Worm (Caenorhabditis elegans): ENCODE data around the gene ugt-58.

Gene ugt-58

DNA sequence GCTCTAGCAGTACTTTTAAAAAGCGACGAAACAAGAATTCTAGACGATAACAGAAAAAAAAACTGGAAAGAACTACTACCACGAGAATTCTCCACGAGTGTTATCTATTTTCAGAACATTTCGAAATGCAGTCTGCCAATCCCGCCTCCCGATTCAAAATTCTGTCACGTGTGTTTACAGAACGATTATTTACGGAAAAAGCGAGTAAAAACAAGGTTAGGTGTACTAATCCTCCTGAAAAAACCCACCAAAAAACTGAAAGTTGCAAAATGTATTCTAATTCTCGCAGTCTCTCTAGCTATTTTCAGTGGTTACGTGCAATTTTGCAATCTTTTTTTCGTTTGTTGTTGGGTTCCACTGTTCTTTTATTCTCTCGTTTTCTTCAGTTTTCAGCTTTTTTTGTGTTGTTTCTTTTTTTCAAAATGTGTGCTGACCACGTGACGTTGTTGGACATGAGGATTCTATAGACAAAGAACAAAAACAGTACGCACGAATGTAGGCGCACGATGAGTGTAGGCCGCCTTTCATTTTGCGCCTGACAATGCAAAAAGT is 20.0 kb upstream of the ugt-58 start:
- TF ChIP-seq unc-62 (GFP tag; optimal IDR thresholded peaks at IDR 0.05), result no peak

DNA sequence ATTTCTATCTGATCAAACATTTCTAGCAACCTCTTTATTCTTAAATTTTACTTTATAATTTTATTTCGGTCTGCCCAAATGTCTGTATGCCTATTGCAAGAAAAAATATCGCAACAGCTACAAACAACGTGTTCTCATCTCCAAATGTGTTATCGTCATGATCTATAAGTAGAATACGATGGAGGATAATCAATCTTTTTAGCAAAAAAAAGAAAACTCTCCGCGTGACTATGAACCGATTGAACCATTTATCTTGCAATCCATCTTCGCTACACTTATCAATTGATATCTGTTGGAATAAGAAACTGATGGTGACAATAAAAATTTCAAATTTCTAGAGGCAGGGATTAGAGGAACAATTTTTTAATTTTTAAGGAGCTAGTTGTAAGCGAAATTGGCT is 19.4 kb upstream of the ugt-58 start:
- no peak for TF ChIP-seq unc-62 (GFP tag; optimal IDR thresholded peaks at IDR 0.05)

DNA sequence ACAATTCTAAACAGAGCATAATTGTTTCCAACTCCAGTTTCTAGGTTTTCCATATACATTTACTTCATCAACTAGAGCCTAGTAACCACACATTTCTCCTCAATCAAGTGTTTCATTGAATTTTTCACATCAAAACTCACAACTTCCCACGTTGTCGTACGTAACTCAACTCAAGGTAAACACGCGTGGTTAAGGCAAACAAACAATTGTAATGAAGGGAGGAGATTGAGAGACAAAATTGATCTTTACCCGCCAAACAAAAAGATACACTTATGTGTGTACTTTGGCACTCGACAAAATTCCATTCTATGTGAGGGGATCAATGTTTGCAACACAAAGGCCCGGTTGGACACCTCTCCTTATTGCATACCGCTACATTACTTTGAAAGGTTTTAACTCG is 18.8 kb upstream of the ugt-58 start, which contains the start of gene nhr-19:
TSS of gene nhr-19 (minus strand) at position 191 of the 400 bp plus-strand sequence.
- no peak for TF ChIP-seq unc-62 (GFP tag; optimal IDR thresholded peaks at IDR 0.05)

DNA sequence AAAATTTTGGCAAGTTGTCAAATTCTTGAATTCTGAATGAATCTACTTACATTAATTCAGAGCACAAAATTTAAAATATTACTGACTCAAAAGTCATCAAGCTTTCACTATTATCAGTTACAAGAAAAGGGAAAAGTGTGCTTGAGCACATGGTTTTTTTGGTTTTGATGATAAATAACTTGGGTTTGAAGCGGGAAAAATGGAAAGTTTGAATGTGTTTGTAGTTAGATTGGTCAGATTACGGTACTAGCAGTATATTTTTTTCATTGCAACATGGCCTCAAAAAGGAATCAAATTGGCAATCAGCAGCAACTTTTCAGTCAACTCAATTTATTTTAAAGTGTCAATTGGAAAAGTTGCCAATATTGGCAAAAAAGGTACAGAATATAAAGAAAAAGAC is 18.1 kb upstream of the ugt-58 start:
- TF ChIP-seq unc-62 (GFP tag; optimal IDR thresholded peaks at IDR 0.05), result no peak

DNA sequence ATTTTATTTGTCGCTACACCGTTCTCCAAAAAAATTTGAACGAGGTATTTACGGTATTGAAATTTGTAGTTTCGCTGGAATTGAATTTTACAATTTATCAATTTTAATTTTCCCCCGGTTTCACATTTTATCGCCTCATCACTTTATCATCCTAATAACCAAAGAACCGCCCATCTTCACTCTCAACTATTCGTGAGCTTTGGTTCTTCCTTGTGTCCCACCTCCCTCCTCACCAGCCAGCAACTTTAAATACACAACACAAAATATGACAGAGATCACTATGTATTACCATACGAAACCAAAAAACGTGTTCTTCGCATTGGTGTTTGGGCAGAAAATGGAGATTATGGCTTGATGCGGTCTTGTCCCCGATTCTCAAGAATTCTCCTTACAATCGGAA is 17.5 kb upstream of the ugt-58 start:
- TF ChIP-seq unc-62 (GFP tag; optimal IDR thresholded peaks at IDR 0.05), result no peak

DNA sequence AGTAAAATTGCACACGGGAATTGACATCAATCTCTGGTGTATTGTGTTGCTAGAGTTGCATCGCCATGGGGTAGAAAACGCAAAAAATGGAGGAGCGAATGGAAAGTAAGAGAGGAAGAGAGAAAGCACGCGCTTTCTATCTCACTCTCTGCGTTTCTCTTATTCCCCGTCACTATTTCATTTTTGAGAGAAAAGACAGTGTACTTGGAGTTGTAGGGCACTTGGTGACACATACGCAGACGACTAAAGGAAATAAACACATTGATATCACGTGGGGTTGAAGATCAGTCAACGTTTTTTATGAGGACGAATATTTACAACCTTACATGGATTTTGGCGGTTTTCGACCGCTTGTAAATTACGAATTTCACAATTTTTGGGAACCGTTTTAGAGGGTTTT is 16.8 kb upstream of the ugt-58 start:
- no peak for TF ChIP-seq unc-62 (GFP tag; optimal IDR thresholded peaks at IDR 0.05)

DNA sequence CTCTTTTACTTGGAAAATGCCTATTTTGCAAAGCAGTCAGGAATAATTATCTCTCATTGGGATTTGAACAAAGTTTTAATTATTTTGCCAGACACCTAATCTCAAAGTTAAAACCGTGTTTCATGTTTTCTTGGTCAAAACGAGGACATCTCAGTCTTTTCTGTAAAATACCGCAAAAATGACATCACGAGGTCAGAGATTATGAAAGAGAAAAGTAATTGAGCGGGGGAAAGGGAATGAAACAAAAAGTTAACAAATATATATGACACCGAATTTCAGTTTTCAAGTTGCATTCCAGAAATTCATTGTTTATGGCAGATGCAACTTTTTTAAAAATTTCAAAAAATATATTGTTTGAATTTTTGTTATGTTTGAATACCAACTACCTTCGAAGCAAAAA is 16.0 kb upstream of the ugt-58 start:
- TF ChIP-seq unc-62 (GFP tag; optimal IDR thresholded peaks at IDR 0.05), result no peak

DNA sequence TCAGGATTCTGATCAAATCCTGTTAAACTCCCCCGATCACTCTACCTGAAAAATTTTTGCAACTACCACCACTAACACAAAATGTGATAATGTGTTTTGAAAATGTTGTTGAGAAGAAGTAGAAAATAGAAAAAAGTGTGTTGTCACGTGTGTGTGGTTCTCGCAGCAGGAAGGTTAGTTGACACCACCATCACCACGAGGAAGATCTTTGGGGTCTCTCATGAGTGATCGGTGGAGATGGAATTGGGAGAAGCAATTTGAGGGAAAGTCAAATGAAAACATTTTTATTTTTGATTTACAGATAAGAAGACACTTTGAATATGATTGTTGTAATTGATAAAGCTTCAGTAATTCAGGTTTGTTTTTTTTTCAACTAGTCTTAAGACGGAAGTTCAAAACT is 15.1 kb upstream of the ugt-58 start:
- TF ChIP-seq unc-62 (GFP tag; optimal IDR thresholded peaks at IDR 0.05), result no peak

DNA sequence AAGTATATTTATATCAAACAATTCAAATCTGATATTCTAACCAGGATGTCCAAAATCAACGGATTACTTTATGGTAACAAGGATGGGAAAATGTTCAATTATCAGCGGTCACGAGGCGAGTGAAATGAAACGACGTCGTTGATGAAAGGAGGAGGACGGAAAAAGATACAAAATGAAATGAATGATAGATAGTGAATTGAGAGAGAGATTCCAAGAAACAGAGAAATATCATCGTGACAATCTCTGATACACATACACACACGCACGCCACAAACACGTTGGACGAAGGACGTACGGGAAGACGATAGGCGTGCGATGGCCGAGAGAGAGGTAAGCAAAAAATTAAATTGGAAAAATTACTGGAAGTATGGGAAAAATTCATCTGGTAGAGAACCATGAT is 14.5 kb upstream of the ugt-58 start:
- no peak for TF ChIP-seq unc-62 (GFP tag; optimal IDR thresholded peaks at IDR 0.05)

DNA sequence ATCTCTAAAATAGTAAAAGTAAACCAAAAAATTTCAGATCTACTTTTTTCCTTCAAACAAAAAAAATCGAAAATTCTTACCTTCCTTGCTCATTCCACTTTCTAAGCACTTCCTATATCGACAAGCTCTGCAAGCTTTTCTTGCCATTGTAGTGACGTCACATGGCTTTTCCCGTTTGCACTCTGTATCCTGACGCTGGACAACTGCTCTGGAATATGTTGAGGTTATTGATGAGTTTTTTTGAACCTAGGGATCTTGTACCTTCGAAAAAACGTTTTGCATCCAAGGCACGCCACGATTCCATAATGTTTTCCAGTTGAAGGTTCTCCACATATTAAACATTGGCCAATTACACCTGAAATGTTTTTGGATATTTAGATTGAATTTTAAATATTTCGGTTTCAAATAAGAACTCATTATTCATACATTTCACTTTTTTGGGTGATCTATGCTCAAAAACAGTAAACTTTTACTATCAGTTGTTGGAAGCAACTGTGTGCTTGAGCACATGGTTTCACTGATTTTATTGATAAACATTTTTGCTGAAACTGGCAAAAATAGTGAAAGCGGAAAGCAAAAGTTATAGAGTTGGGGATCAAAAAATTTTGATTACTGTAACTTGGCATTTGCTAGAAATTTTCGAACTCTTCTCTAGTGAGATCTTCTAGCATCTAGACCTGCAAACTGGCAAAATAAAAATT is 13.6 kb upstream of the ugt-58 start:
- TF ChIP-seq unc-62 (GFP tag; optimal IDR thresholded peaks at IDR 0.05), result no peak

DNA sequence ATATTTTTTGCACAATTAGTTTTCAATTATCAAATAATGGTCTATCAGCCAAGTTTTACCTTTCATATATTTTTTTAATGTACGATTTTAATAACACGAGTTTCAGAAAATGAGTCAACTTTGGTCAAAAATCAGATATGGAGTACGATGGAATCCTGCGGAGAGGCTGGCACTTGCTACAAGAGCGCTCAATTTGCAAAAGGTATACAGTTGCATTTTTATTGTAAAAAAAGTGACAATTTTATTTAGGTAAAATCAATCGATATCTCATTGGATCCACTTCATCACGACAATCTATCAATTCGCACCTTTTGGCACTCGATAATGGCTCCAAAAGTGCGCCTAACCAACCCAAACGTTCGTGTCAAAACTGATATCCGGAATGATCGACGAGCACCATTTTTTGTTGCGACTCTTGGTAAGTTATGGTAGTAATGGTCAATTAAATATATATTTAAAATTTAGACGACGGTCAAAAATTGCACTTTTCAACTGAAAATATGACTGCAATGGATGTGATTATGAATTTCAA is 11.0 kb upstream of the ugt-58 start, which contains the start of gene mrpl-53:
TSS of gene mrpl-53 (plus strand) at position 107 of the 532 bp plus-strand sequence.
- no peak for TF ChIP-seq unc-62 (GFP tag; optimal IDR thresholded peaks at IDR 0.05)

DNA sequence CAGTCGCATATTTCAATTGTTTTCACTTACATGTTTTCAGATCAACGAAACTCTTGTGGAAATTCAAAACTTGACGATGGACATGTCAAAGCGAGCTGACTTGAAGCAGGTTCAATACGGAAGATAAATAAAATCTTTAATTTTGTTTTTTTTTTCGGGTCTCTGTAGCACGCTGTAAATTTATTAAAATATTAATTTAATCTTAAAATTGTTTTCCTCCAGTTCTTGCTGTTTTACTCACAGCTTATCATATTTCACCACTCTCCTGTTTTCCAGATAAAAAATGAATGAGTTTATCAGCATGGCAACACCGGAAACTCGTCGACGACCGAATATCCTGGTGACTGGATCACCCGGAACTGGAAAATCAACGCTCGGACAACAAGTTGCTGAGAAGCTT is 9.8 kb upstream of the ugt-58 start, which contains the start of gene E02H1.6:
TSS of gene E02H1.6 (plus strand) at position 301 of the 400 bp plus-strand sequence.
- no peak for TF ChIP-seq unc-62 (GFP tag; optimal IDR thresholded peaks at IDR 0.05)

DNA sequence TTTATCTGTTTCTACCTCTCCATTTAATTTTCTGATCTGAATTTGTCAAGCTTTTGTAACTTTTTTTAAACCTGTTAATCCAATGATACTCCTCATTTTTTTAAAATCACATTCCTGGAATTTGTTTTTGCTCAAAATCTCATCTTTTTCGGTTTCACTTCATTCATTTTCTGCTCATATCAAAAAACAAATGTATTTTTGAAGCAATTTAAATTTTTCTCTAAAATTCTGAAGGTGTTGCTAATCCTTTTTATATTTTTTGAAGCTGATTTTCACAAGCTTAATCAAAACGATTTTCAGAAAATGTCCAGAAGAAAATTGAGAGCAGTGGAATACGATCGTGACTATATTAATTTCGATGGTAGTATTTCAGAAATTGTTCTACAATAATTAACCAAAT is 8.3 kb upstream of the ugt-58 start, which contains the start of gene E02H1.5:
TSS of gene E02H1.5 (plus strand) at position 301 of the 400 bp plus-strand sequence.
- no peak for TF ChIP-seq unc-62 (GFP tag; optimal IDR thresholded peaks at IDR 0.05)

DNA sequence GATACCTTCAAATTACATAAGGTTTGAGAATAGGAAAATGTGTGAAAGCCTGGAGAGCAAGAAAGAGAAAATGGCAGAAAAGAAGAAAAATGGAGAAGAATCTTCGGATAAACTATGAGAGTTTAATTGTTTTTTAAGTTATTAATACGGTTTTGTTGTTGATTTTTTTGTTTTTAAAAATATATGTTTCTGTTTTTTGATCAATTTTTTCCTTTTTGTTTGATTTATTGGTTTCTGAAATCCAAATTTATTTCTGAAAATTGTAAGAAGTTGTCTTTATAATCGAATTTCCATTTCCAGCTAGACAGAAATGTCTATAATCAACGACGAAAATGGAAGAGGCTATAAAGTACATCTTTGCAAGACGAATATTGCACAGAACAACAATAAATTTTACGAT is 6.2 kb upstream of the ugt-58 start, which contains the start of gene parp-2:
TSS of gene parp-2 (plus strand) at position 301 of the 400 bp plus-strand sequence.
- TF ChIP-seq unc-62 (GFP tag; optimal IDR thresholded peaks at IDR 0.05), result no peak

DNA sequence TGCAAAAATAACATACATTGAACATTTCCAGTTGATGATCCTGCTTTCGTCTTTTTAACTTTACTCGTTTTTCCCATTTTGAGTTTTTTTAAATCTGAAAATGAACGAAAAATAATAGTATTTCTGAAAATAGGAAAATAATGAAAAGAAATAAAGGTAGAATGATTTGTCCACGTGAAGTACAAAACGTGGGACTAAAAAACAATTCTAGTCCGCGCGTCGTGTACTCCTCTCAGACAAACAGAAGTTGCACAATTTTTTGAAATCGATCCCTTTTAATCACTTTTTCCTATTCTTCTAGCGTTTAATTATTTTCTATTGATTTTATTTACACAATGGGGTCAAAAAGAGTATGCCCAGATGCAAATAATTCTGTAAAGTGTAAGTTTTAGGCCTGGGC is 4.5 kb upstream of the ugt-58 start, which contains the start of the genes E02H1.1 and tag-124:
TSS of gene E02H1.1 (minus strand) at position 94 of the 400 bp plus-strand sequence.
TSS of gene tag-124 (plus strand) at position 222 of the 400 bp plus-strand sequence.
- TF ChIP-seq unc-62 (GFP tag; optimal IDR thresholded peaks at IDR 0.05), result no peak

DNA sequence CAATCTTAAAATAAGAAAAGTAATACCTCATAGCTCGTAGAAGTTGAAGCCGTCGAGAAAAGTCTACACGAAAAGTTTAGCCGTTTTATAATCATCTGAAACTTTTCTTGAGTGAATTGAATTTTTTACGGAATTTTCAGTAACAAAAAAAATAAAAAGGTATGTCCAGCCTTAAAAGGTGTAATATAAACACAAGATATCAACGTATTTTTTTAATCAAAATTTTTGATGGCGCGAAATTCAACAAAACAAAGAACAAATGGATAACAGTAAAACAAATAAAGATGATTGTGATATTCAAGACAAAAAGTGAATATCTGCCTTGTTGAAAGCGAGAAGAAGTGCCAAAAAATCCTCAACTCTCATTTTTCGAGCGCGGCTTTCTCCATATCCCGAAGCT is 3.1 kb upstream of the ugt-58 start, which contains the start of gene eral-1:
TSS of gene eral-1 (minus strand) at position 101 of the 400 bp plus-strand sequence.
- no peak for TF ChIP-seq unc-62 (GFP tag; optimal IDR thresholded peaks at IDR 0.05)

DNA sequence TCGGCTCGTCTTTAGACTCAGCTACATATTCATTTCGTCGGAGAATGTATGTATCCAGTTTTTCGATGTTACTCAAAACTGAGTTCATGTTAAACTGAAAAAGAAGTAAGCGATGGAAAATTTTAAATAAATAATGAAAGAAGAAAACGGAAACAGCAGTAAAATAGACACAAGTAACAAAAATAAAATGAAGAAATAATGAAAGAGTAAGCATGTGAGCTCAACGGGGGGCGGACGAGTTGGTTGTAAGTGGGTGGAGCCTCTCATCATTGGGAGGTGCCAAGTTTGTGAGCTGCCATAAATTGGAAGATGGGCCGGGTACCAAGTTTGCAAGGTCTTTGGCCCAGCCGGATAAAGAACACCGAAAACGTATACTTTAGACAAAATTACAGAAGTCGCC is 3.1 kb downstream of the ugt-58 start, which contains the start of gene wee-1.1:
TSS of gene wee-1.1 (minus strand) at position 101 of the 400 bp plus-strand sequence.
- TF ChIP-seq unc-62 (GFP tag; optimal IDR thresholded peaks at IDR 0.05), result no peak
